Fruit fly (Drosophila melanogaster) Kc167 (cell line): Measurements from ENCODE around the gene mthl1.

Source experiments
- Myc ChIP-seq: fragments of >200 bp; optimal IDR thresholded peaks from 2 replicates; lab custom pipeline; 2017; ENCODE audit warnings: missing external identifiers
- Sin3A ChIP-seq: fragments of >200 bp; optimal IDR thresholded peaks from 2 replicates; lab custom pipeline; 2018; ENCODE audit warnings: missing external identifiers
- h ChIP-seq: fragments of >200 bp; optimal IDR thresholded peaks from 3 replicates; lab custom pipeline; 2018; ENCODE audit warnings: missing external identifiers
- insv ChIP-seq: fragments of >200 bp; optimal IDR thresholded peaks from 3 replicates; lab custom pipeline; 2018; ENCODE audit warnings: missing external identifiers
- psq ChIP-seq: fragments of >200 bp; optimal IDR thresholded peaks from 2 replicates; lab custom pipeline; 2017; ENCODE audit warnings: missing external identifiers
- ttk ChIP-seq: sonication (Bioruptor generic); optimal IDR thresholded peaks from 2 replicates; lab custom pipeline; 2017; ENCODE audit warnings: missing external identifiers

Gene mthl1

dm6 chrX:16670691-16671481 lies 30.1 kb downstream of the mthl1 start:
- TF ChIP-seq Myc, result no peak
- TF ChIP-seq insv (lab: Kevin White, UChicago), result no peak
- no peak for TF ChIP-seq ttk (lab: Kevin White, UChicago)
- TF ChIP-seq h (lab: Kevin White, UChicago), result no peak
- TF ChIP-seq Sin3A, result no peak
- no peak for TF ChIP-seq psq (lab: Kevin White, UChicago)

- TF ChIP-seq h (lab: Kevin White, UChicago), result no peak
- TF ChIP-seq psq (lab: Kevin White, UChicago), result no peak
- TF ChIP-seq ttk (lab: Kevin White, UChicago), result no peak
- no peak for TF ChIP-seq Sin3A
Measured at dm6 chrX:16672904-16673303, 32.1 kb downstream of the mthl1 start.

- TF ChIP-seq h (lab: Kevin White, UChicago) (no peak), Myc (no peak), Sin3A (no peak), insv (lab: Kevin White, UChicago) (no peak), ttk (lab: Kevin White, UChicago) (no peak), psq (lab: Kevin White, UChicago) (no peak)
Measured at dm6 chrX:16674538-16674937, 33.8 kb downstream of the mthl1 start.

dm6 chrX:16676653-16677052 lies 35.9 kb downstream of the mthl1 start, which contains the start of gene CG13012:
Gene CG13012 (minus strand): TSS chrX:16676753.
- no peak for TF ChIP-seq Myc
- TF ChIP-seq h (lab: Kevin White, UChicago), result no peak
- no peak for TF ChIP-seq psq (lab: Kevin White, UChicago)
- TF ChIP-seq ttk (lab: Kevin White, UChicago), result no peak
- no peak for TF ChIP-seq insv (lab: Kevin White, UChicago)
- no peak for TF ChIP-seq Sin3A

dm6 chrX:16677163-16677562 lies 36.4 kb downstream of the mthl1 start:
- TF ChIP-seq h (lab: Kevin White, UChicago) (no peak), ttk (lab: Kevin White, UChicago) (no peak), Myc (no peak), insv (lab: Kevin White, UChicago) (no peak), Sin3A (no peak), psq (lab: Kevin White, UChicago) (no peak)

dm6 chrX:16678845-16679347 lies 38.1 kb downstream of the mthl1 start, which contains the start of the genes CG13010 and sing:
Gene CG13010 (minus strand): TSS chrX:16678945.
Gene sing (plus strand): TSS chrX:16679297.
- no peak for TF ChIP-seq Myc
- TF ChIP-seq psq (lab: Kevin White, UChicago), result no peak
- TF ChIP-seq ttk (lab: Kevin White, UChicago), result no peak
- TF ChIP-seq Sin3A, result no peak
- TF ChIP-seq h (lab: Kevin White, UChicago), result no peak
- no peak for TF ChIP-seq insv (lab: Kevin White, UChicago)

- no peak for TF ChIP-seq Myc
- TF ChIP-seq ttk (lab: Kevin White, UChicago), result no peak
- TF ChIP-seq h (lab: Kevin White, UChicago), result no peak
- no peak for TF ChIP-seq Sin3A
- TF ChIP-seq insv (lab: Kevin White, UChicago), result no peak
- no peak for TF ChIP-seq psq (lab: Kevin White, UChicago)
Measured at dm6 chrX:16683765-16684164, 43.0 kb downstream of the mthl1 start, which contains the start of gene Axs. Gene Axs (minus strand): TSS chrX:16683895.

- no peak for TF ChIP-seq insv (lab: Kevin White, UChicago)
- TF ChIP-seq Sin3A, result no peak
Measured at dm6 chrX:16687400-16688105, 46.8 kb downstream of the mthl1 start.

- TF ChIP-seq psq (lab: Kevin White, UChicago), result no peak
- TF ChIP-seq Myc, result no peak
- TF ChIP-seq insv (lab: Kevin White, UChicago), result no peak
- TF ChIP-seq ttk (lab: Kevin White, UChicago), result no peak
- TF ChIP-seq Sin3A, result no peak
- TF ChIP-seq h (lab: Kevin White, UChicago), result no peak
Measured at dm6 chrX:16688106-16688459, 47.3 kb downstream of the mthl1 start.

- TF ChIP-seq h (lab: Kevin White, UChicago) (no peak), insv (lab: Kevin White, UChicago) (no peak), ttk (lab: Kevin White, UChicago) (no peak), Myc (no peak), psq (lab: Kevin White, UChicago) (no peak), Sin3A (no peak)
Measured at dm6 chrX:16689339-16689738, 48.6 kb downstream of the mthl1 start.

dm6 chrX:16689966-16690365 lies 49.2 kb downstream of the mthl1 start:
- TF ChIP-seq Sin3A, result no peak
- TF ChIP-seq insv (lab: Kevin White, UChicago), result no peak
- no peak for TF ChIP-seq Myc
- TF ChIP-seq h (lab: Kevin White, UChicago), result no peak
- no peak for TF ChIP-seq ttk (lab: Kevin White, UChicago)
- no peak for TF ChIP-seq psq (lab: Kevin White, UChicago)

- no peak for TF ChIP-seq insv (lab: Kevin White, UChicago)
- TF ChIP-seq ttk (lab: Kevin White, UChicago), result no peak
- no peak for TF ChIP-seq Myc
- TF ChIP-seq Sin3A, result no peak
- TF ChIP-seq psq (lab: Kevin White, UChicago), result no peak
- no peak for TF ChIP-seq h (lab: Kevin White, UChicago)
Measured at dm6 chrX:16690499-16690898, 49.7 kb downstream of the mthl1 start.
